Worm (Caenorhabditis elegans) whole organism, late embryonic: Measurements from ENCODE around the gene C29F7.1.

ENCODE experiments used
- C08G9.2 ChIP-seq: sonication (generic microtip); optimal IDR thresholded peaks from 2 replicates; lab custom pipeline; 2016; ENCODE audit warnings: mild to moderate bottlenecking, missing genetic modification characterization, moderate library complexity, missing compliant biosample characterization
- F13H6.1 ChIP-seq: sonication (generic microtip); optimal IDR thresholded peaks from 2 replicates; lab custom pipeline; 2016; ENCODE audit warnings: missing genetic modification characterization, missing compliant biosample characterization
- K02D7.2 ChIP-seq: sonication (generic microtip); optimal IDR thresholded peaks from 2 replicates; lab custom pipeline; 2017; ENCODE audit warnings: mild to moderate bottlenecking, missing genetic modification characterization, missing compliant biosample characterization
- Y22D7AL.16 ChIP-seq: sonication (generic microtip); optimal IDR thresholded peaks from 2 replicates; lab custom pipeline; 2016; ENCODE audit warnings: missing genetic modification characterization, missing compliant biosample characterization
- ceh-14 ChIP-seq: sonication (generic microtip); optimal IDR thresholded peaks from 2 replicates; lab custom pipeline; 2016; ENCODE audit warnings: missing genotype, missing genetic modification characterization, missing compliant biosample characterization
- ceh-19 ChIP-seq: fragments of 200-800 bp; sonication (Bioruptor generic); optimal IDR thresholded peaks from 2 replicates; lab custom pipeline; 2018; ENCODE audit warnings: mild to moderate bottlenecking, missing genetic modification characterization, missing compliant biosample characterization
- ceh-2 ChIP-seq: sonication (generic microtip); optimal IDR thresholded peaks from 2 replicates; lab custom pipeline; 2016; ENCODE audit warnings: missing genotype, missing genetic modification characterization, missing compliant biosample characterization
- ceh-22 ChIP-seq: sonication (generic microtip); optimal IDR thresholded peaks from 2 replicates; lab custom pipeline; 2017; ENCODE audit warnings: missing biosample characterization, missing genetic modification characterization
- ceh-24 ChIP-seq: sonication (generic microtip); optimal IDR thresholded peaks from 2 replicates; lab custom pipeline; 2016; ENCODE audit warnings: mild to moderate bottlenecking, missing genetic modification characterization, missing compliant biosample characterization
- ceh-30 ChIP-seq: fragments of 150-350 bp; optimal IDR thresholded peaks from 2 replicates; lab custom pipeline; 2014; ENCODE audit warnings: missing biosample characterization, missing genetic modification characterization
- ceh-34 ChIP-seq: sonication (generic microtip); optimal IDR thresholded peaks from 2 replicates; lab custom pipeline; 2016; ENCODE audit warnings: mild to moderate bottlenecking, missing genetic modification characterization, missing compliant biosample characterization
- ceh-48 ChIP-seq: sonication (generic microtip); optimal IDR thresholded peaks from 2 replicates; lab custom pipeline; 2016; ENCODE audit warnings: missing genetic modification characterization, inconsistent platforms, missing compliant biosample characterization
- ceh-6 ChIP-seq: fragments of 200-800 bp; sonication (Bioruptor generic); optimal IDR thresholded peaks from 2 replicates; lab custom pipeline; 2018; ENCODE audit warnings: mild to moderate bottlenecking, missing genetic modification characterization, missing compliant biosample characterization
- ceh-9 ChIP-seq: sonication (generic microtip); optimal IDR thresholded peaks from 2 replicates; lab custom pipeline; 2016; ENCODE audit warnings: mild to moderate bottlenecking, missing genetic modification characterization, inconsistent platforms, missing compliant biosample characterization
- che-1 ChIP-seq: sonication (generic microtip); optimal IDR thresholded peaks from 2 replicates; lab custom pipeline; 2016; ENCODE audit warnings: mild to moderate bottlenecking, missing genetic modification characterization, missing compliant biosample characterization
- elt-2 ChIP-seq: sonication (generic microtip); optimal IDR thresholded peaks from 2 replicates; lab custom pipeline; 2016; ENCODE audit warnings: missing genetic modification reagents, missing genetic modification characterization, missing compliant biosample characterization
- elt-4 ChIP-seq: sonication (generic microtip); optimal IDR thresholded peaks from 2 replicates; lab custom pipeline; 2016; ENCODE audit warnings: missing genetic modification characterization, missing compliant biosample characterization
- ets-4 ChIP-seq: sonication (generic microtip); optimal IDR thresholded peaks from 2 replicates; lab custom pipeline; 2016; ENCODE audit warnings: missing genetic modification characterization, missing compliant biosample characterization
- eyg-1 ChIP-seq: sonication (generic microtip); optimal IDR thresholded peaks from 2 replicates; lab custom pipeline; 2016; ENCODE audit warnings: missing genotype, missing genetic modification characterization, missing compliant biosample characterization
- fax-1 ChIP-seq: sonication (generic microtip); optimal IDR thresholded peaks from 2 replicates; lab custom pipeline; 2016; ENCODE audit warnings: missing genotype, missing genetic modification characterization, missing compliant biosample characterization
- fkh-10 ChIP-seq: fragments of 150-350 bp; optimal IDR thresholded peaks from 2 replicates; lab custom pipeline; 2014; ENCODE audit warnings: missing biosample characterization, missing genetic modification reagents, missing genetic modification characterization
- hlh-15 ChIP-seq: sonication (generic microtip); optimal IDR thresholded peaks from 2 replicates; lab custom pipeline; 2016; ENCODE audit warnings: missing genetic modification characterization, missing compliant biosample characterization
- hlh-30 ChIP-seq: sonication (generic microtip); optimal IDR thresholded peaks from 2 replicates; lab custom pipeline; 2017; ENCODE audit warnings: antibody characterized with exemption, missing genetic modification characterization, missing compliant biosample characterization; ENCODE audit not compliant: insufficient read depth
- lim-6 ChIP-seq: sonication (generic microtip); optimal IDR thresholded peaks from 2 replicates; lab custom pipeline; 2016; ENCODE audit warnings: missing genetic modification characterization, missing compliant biosample characterization
- lin-11 ChIP-seq: fragments of 200-800 bp; sonication (Bioruptor generic); optimal IDR thresholded peaks from 2 replicates; lab custom pipeline; 2018; ENCODE audit warnings: mild to moderate bottlenecking, missing genetic modification characterization, missing compliant biosample characterization
- mec-3 ChIP-seq: sonication (generic microtip); optimal IDR thresholded peaks from 2 replicates; lab custom pipeline; 2016; ENCODE audit warnings: borderline replicate concordance, missing genetic modification characterization, missing compliant biosample characterization
- npax-4 ChIP-seq: sonication (generic microtip); optimal IDR thresholded peaks from 2 replicates; lab custom pipeline; 2016; ENCODE audit warnings: missing genetic modification characterization, missing compliant biosample characterization
- pag-3 ChIP-seq: sonication (generic microtip); optimal IDR thresholded peaks from 2 replicates; lab custom pipeline; 2016; ENCODE audit warnings: missing compliant biosample characterization, missing genetic modification characterization, borderline replicate concordance
- pax-1 ChIP-seq: fragments of 150-350 bp; optimal IDR thresholded peaks from 2 replicates; lab custom pipeline; 2014; ENCODE audit warnings: missing biosample characterization, missing genetic modification characterization
- pha-2 ChIP-seq: sonication (generic microtip); optimal IDR thresholded peaks from 2 replicates; lab custom pipeline; 2017; ENCODE audit warnings: mild to moderate bottlenecking, missing genetic modification characterization, missing compliant biosample characterization
- ref-2 ChIP-seq: sonication (generic microtip); optimal IDR thresholded peaks from 2 replicates; lab custom pipeline; 2016; ENCODE audit warnings: missing genetic modification characterization, missing compliant biosample characterization
- tbx-2 ChIP-seq: sonication (generic microtip); optimal IDR thresholded peaks from 2 replicates; lab custom pipeline; 2016; ENCODE audit warnings: missing genetic modification characterization, missing compliant biosample characterization
- tbx-7 ChIP-seq: sonication (generic microtip); optimal IDR thresholded peaks from 2 replicates; lab custom pipeline; 2016; ENCODE audit warnings: missing genotype, missing genetic modification characterization, missing compliant biosample characterization
- ttx-3 ChIP-seq: sonication (generic microtip); optimal IDR thresholded peaks from 2 replicates; lab custom pipeline; 2016; ENCODE audit warnings: missing genetic modification reagents, missing genetic modification characterization, missing compliant biosample characterization
- unc-42 ChIP-seq: sonication (generic microtip); optimal IDR thresholded peaks from 2 replicates; lab custom pipeline; 2016; ENCODE audit warnings: missing genotype, missing genetic modification characterization, missing compliant biosample characterization
- unc-55 ChIP-seq: sonication (generic microtip); optimal IDR thresholded peaks from 2 replicates; lab custom pipeline; 2017; ENCODE audit warnings: missing biosample characterization, missing genetic modification reagents, missing genetic modification characterization
- unc-86 ChIP-seq: sonication (generic microtip); optimal IDR thresholded peaks from 2 replicates; lab custom pipeline; 2016; ENCODE audit warnings: missing genetic modification characterization, missing compliant biosample characterization
- zip-5 ChIP-seq: sonication (generic microtip); optimal IDR thresholded peaks from 2 replicates; lab custom pipeline; 2016; ENCODE audit warnings: missing genetic modification characterization, missing compliant biosample characterization

Gene C29F7.1

DNA sequence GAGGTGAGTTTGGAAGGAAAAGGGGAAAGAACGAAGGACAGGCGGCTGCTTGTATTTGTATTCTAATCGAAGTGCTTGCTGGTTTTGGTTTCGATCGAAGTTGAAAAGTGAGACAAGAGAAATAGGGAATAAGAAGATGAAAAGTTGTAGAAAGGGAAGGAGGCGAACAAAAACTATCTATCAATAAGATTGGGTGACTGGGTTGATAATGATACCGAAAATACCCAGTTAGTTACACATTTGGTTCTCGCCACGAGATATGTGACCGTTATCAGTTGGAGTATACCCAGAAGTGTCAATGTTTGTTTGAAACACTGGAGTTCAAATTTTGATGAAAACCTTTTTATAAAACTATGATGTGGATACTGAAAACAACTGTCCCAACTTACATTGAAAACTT, 41.5 kb upstream of the C29F7.1 start:
- no peak for TF ChIP-seq mec-3 (tag; lab: Kevin White, UChicago)
- peak; percentile 14 for TF ChIP-seq elt-2 (tag; lab: Kevin White, UChicago)
- TF ChIP-seq eyg-1 (tag; lab: Kevin White, UChicago): no peak
- TF ChIP-seq ceh-2 (tag; lab: Kevin White, UChicago): no peak
- no peak for TF ChIP-seq unc-42
- no peak for TF ChIP-seq unc-86
- no peak for TF ChIP-seq pag-3 (tag; lab: Kevin White, UChicago)

DNA sequence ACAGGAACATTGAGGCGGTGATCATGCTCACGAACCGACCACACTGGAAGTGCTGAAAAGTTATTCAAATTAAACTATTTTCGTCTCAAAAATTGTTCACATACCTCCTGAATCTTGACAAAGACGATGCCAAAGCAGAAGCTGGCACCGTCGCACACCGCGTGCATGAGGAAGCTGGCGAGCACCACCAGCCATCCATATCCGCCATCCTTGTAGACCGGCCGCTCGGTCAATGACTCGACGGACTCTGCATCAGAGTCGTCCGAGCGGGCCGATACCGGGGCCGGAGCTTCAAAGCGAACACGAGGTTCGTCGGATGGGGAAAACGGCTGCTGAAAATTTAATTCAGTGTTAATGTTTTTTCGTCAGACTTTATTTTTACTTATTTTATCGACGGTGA, 33.6 kb upstream of the C29F7.1 start:
- no peak for TF ChIP-seq ceh-14 (tag; lab: Kevin White, UChicago)
- no peak for TF ChIP-seq ceh-19

DNA sequence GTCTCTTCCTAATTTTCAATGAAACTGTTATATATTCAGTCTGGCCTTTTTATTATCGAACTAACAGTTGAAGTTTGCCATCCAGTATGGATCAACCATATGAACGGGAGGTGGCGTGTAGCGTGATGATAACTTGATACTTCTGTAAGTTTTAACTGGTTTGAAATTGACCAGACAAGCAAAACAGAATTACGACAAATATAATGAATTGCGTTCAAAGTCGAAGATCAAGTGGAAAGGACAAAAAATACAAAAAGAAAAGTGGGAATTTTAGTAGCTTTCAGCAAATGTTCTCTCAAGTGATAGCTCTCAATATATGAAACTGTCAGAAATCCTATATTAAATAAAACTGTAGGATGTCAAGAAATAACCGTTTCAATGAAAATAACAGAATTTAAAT, 32.9 kb upstream of the C29F7.1 start, which contains the start of the genes C49F8.14 and gem-1:
TSS of gene C49F8.14 (minus strand) at position 99 of the 400 bp plus-strand sequence.
TSS of gene gem-1 (minus strand) at position 142 of the 400 bp plus-strand sequence.
- TF ChIP-seq pag-3 (tag; lab: Kevin White, UChicago) (no peak), pax-1 (tag; lab: Kevin White, UChicago) (no peak), C08G9.2 (tag; lab: Kevin White, UChicago) (no peak), tbx-2 (tag; lab: Kevin White, UChicago) (no peak), ceh-19 (no peak), Y22D7AL.16 (no peak), lin-11 (tag; lab: Kevin White, UChicago) (no peak), unc-55 (GFP tag; lab: Kevin White, UChicago) (no peak), mec-3 (tag; lab: Kevin White, UChicago) (no peak)
- TF ChIP-seq, all 69 proteins: peak for 0

DNA sequence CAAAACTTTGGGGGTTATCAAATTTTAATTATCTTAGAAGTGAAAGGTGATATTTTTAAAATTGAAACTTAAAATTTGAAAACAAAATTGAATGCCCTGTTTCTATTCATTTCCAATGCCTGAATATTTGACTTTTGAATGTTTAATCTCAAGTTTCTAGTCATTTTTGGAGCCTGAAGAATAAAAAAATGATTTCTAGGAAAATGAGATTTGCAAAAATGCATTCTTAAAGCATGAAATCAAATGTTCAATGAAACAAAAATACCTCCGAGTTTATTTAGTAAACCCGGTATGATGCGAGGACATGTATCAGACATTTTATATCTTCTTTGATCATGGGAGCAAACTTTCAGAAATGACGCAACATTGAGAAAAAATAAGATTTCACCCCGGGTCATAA, 30.7 kb upstream of the C29F7.1 start:
- TF ChIP-seq ceh-34 (tag; lab: Kevin White, UChicago) (no peak), hlh-15 (no peak), elt-2 (tag; lab: Kevin White, UChicago) (no peak), eyg-1 (tag; lab: Kevin White, UChicago) (no peak), F13H6.1 (no peak), fax-1 (tag; lab: Kevin White, UChicago) (no peak), lim-6 (tag; lab: Kevin White, UChicago) (no peak), ceh-48 (tag; lab: Kevin White, UChicago) (no peak), zip-5 (tag; lab: Kevin White, UChicago) (no peak), mec-3 (tag; lab: Kevin White, UChicago) (no peak), ceh-22 (tag; lab: Kevin White, UChicago) (no peak), ref-2 (tag; lab: Kevin White, UChicago) (no peak), npax-4 (no peak), ceh-9 (no peak), hlh-30 (tag; lab: Kevin White, UChicago) (no peak)

DNA sequence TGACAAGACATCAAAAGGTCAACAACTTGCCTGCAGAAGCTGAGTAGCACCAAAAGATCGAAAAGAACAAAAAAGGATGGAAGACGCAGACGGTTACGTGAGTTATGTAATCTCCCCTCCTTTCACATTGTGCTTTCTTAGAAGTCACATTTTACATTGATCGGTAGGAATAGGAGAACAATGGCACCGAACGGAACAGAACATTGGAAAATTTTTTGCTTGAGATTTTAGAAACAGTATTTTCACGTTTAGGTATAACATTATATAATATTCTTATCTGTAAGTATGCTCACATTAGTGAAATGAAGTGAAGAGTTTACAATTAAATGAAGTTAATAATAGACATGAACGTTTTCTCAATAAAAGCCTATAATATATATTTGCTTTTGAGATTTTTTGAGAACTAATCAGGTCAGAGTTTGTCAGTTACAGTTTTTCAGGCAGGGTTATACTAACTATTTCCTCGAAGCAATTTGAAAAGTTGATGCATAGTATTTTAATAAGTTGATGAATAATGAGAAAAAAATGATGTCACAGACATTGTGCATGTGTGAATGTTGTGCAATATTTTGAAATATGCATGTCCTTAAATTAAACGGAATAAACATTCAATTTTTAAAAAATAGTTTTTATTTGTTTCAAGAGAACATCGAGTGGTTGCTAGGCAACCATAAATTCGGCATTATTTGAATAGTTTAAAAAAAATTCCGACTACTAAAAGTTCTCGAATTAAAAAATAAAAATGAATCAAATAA, 28.6 kb upstream of the C29F7.1 start:
- TF ChIP-seq ceh-14 (tag; lab: Kevin White, UChicago) (no peak), elt-4 (tag; lab: Kevin White, UChicago) (no peak), ttx-3 (tag; lab: Kevin White, UChicago) (no peak), mec-3 (tag; lab: Kevin White, UChicago) (no peak), ets-4 (tag; lab: Kevin White, UChicago) (no peak), ceh-6 (GFP tag; lab: Kevin White, UChicago) (no peak), K02D7.2 (no peak), ceh-19 (no peak), hlh-30 (tag; lab: Kevin White, UChicago) (no peak), che-1 (tag; lab: Kevin White, UChicago) (no peak), ceh-48 (tag; lab: Kevin White, UChicago) (no peak), ceh-2 (tag; lab: Kevin White, UChicago) (no peak), fkh-10 (GFP tag; lab: Kevin White, UChicago) (no peak), ceh-24 (tag; lab: Kevin White, UChicago) (no peak), tbx-7 (tag; lab: Kevin White, UChicago) (no peak), ceh-30 (no peak), elt-2 (tag; lab: Kevin White, UChicago) (no peak), pha-2 (tag; lab: Kevin White, UChicago) (no peak), unc-55 (GFP tag; lab: Kevin White, UChicago) (no peak)
